Fruit fly (Drosophila melanogaster) whole organism, embryonic: ENCODE data around the gene CG13949.
A peak's percentile ranks its signal among the peaks of the same experiment; 100 is the strongest.

Experiments
- ATbp ChIP-seq: fragments of 200-800 bp; sonication (Bioruptor generic); optimal IDR thresholded peaks from 2 replicates; lab custom pipeline; 2017; ENCODE audit warnings: missing biosample characterization, mild to moderate bottlenecking, missing genetic modification characterization, missing genetic modification reagents
- Bgb ChIP-seq: fragments of 200-800 bp; sonication (Bioruptor generic); IDR thresholded peaks from 2 replicates; pipeline ENCODE4 v1.3.6; 2022; ENCODE audit warnings: missing biosample characterization, missing genetic modification characterization; ENCODE audit not compliant: partially characterized antibody
- CG10147 ChIP-seq: fragments of 200-800 bp; sonication (Bioruptor generic); optimal IDR thresholded peaks from 2 replicates; lab custom pipeline; 2019; ENCODE audit warnings: missing biosample characterization, mild to moderate bottlenecking, missing genetic modification characterization, moderate library complexity
- CG10959 ChIP-seq: fragments of 200-800 bp; sonication (Bioruptor generic); IDR thresholded peaks from 2 replicates; pipeline ENCODE4 v1.3.6; 2022; ENCODE audit warnings: missing biosample characterization, missing genetic modification characterization
- CG12104 ChIP-seq: fragments of 200-800 bp; sonication (Bioruptor generic); optimal IDR thresholded peaks from 3 replicates; lab custom pipeline; 2016; ENCODE audit warnings: missing biosample characterization, missing genetic modification characterization
- CG12744 ChIP-seq: fragments of 200-800 bp; sonication (Bioruptor generic); optimal IDR thresholded peaks from 2 replicates; lab custom pipeline; 2016; ENCODE audit warnings: missing biosample characterization, missing genetic modification characterization
- CG13624 ChIP-seq: fragments of 200-800 bp; sonication (Bioruptor generic); optimal IDR thresholded peaks from 2 replicates; lab custom pipeline; 2016; ENCODE audit warnings: missing biosample characterization, missing genetic modification characterization
- CG14014 ChIP-seq: fragments of 200-800 bp; sonication (Bioruptor generic); IDR thresholded peaks from 2 replicates; pipeline ENCODE4 v1.3.6; 2022; ENCODE audit warnings: missing biosample characterization, missing genetic modification characterization
- CG15514 ChIP-seq: fragments of 200-800 bp; sonication (Bioruptor generic); optimal IDR thresholded peaks from 3 replicates; lab custom pipeline; 2017; ENCODE audit warnings: missing biosample characterization, missing genetic modification characterization, mild to moderate bottlenecking, moderate library complexity, missing genetic modification reagents
- CG15601 ChIP-seq: fragments of 200-800 bp; sonication (Bioruptor generic); optimal IDR thresholded peaks from 3 replicates; lab custom pipeline; 2019; ENCODE audit warnings: missing biosample characterization, mild to moderate bottlenecking, missing genetic modification characterization, moderate library complexity
- CG17568 ChIP-seq: fragments of 200-800 bp; sonication (Bioruptor generic); optimal IDR thresholded peaks from 2 replicates; lab custom pipeline; 2018; ENCODE audit warnings: missing biosample characterization, mild to moderate bottlenecking, missing genetic modification characterization, moderate library complexity
- CG2120 ChIP-seq: fragments of 200-800 bp; sonication (Bioruptor generic); optimal IDR thresholded peaks from 3 replicates; lab custom pipeline; 2016; ENCODE audit warnings: missing biosample characterization, missing genetic modification characterization
- CG2678 ChIP-seq: fragments of 200-800 bp; sonication (Bioruptor generic); optimal IDR thresholded peaks from 3 replicates; lab custom pipeline; 2019; ENCODE audit warnings: missing biosample characterization, mild to moderate bottlenecking, missing genetic modification characterization, moderate library complexity
- CG32772 ChIP-seq: fragments of 200-800 bp; sonication (Bioruptor generic); IDR thresholded peaks from 2 replicates; pipeline ENCODE4 v1.3.6; 2022; ENCODE audit warnings: missing biosample characterization, missing genetic modification characterization
- CG3407 ChIP-seq: fragments of 200-800 bp; sonication (Bioruptor generic); optimal IDR thresholded peaks from 2 replicates; lab custom pipeline; 2018; ENCODE audit warnings: missing biosample characterization, mild to moderate bottlenecking, missing genetic modification characterization
- CG34376 ChIP-seq: fragments of 200-800 bp; sonication (Bioruptor generic); optimal IDR thresholded peaks from 2 replicates; lab custom pipeline; 2018; ENCODE audit warnings: missing biosample characterization, mild to moderate bottlenecking, missing genetic modification characterization
- CG42726 ChIP-seq: fragments of 200-800 bp; sonication (Bioruptor generic); IDR thresholded peaks from 2 replicates; pipeline ENCODE4 v1.3.6; 2022; ENCODE audit warnings: missing biosample characterization, missing genetic modification characterization; ENCODE audit not compliant: partially characterized antibody
- CG5180 ChIP-seq: fragments of 200-800 bp; sonication (Bioruptor generic); optimal IDR thresholded peaks from 3 replicates; lab custom pipeline; 2017; ENCODE audit warnings: missing biosample characterization, missing genetic modification characterization, mild to moderate bottlenecking, moderate library complexity, missing genetic modification reagents
- CG7928 ChIP-seq: fragments of 200-800 bp; sonication (Bioruptor generic); optimal IDR thresholded peaks from 2 replicates; lab custom pipeline; 2017; ENCODE audit warnings: missing biosample characterization, mild to moderate bottlenecking, missing genetic modification characterization
- CG8924 ChIP-seq: fragments of 200-800 bp; optimal IDR thresholded peaks from 3 replicates; lab custom pipeline; 2019; ENCODE audit warnings: missing biosample characterization, mild to moderate bottlenecking, missing genetic modification characterization, moderate library complexity
- CG9876 ChIP-seq: fragments of 200-800 bp; sonication (Bioruptor generic); optimal IDR thresholded peaks from 2 replicates; lab custom pipeline; 2016; ENCODE audit warnings: missing biosample characterization, missing genetic modification characterization
- CG9932 ChIP-seq: fragments of 200-800 bp; sonication (Bioruptor generic); IDR thresholded peaks from 2 replicates; pipeline ENCODE4 v1.3.6; 2022; ENCODE audit warnings: missing biosample characterization, missing genetic modification characterization
- CHES-1-like ChIP-seq: fragments of 200-800 bp; sonication (Bioruptor generic); optimal IDR thresholded peaks from 2 replicates; lab custom pipeline; 2016; ENCODE audit warnings: missing biosample characterization, missing genetic modification characterization
- CTCF ChIP-seq: fragments of 200-800 bp; sonication (Bioruptor generic); optimal IDR thresholded peaks from 2 replicates; lab custom pipeline; 2017; ENCODE audit warnings: missing biosample characterization, mild to moderate bottlenecking, missing genetic modification characterization, moderate library complexity
- CkIIα-i1 ChIP-seq: fragments of 200-800 bp; sonication (Bioruptor generic); IDR thresholded peaks from 2 replicates; pipeline ENCODE4 v1.3.6; 2022; ENCODE audit warnings: missing biosample characterization, missing genetic modification characterization
- D19B ChIP-seq: fragments of 200-800 bp; sonication (Bioruptor generic); optimal IDR thresholded peaks from 2 replicates; lab custom pipeline; 2017; ENCODE audit warnings: missing biosample characterization, mild to moderate bottlenecking, missing genetic modification characterization
- Drgx ChIP-seq: fragments of 200-800 bp; sonication (Bioruptor generic); IDR thresholded peaks from 2 replicates; pipeline ENCODE4 v1.3.6; 2022; ENCODE audit warnings: missing biosample characterization, missing genetic modification characterization
- E2f1 ChIP-seq: fragments of 200-800 bp; sonication (Bioruptor generic); IDR thresholded peaks from 2 replicates; pipeline ENCODE4 v1.3.6; 2022; ENCODE audit warnings: missing biosample characterization, missing genetic modification characterization
- HmgZ ChIP-seq: fragments of 200-800 bp; sonication (Bioruptor generic); optimal IDR thresholded peaks from 2 replicates; lab custom pipeline; 2018; ENCODE audit warnings: missing biosample characterization, mild to moderate bottlenecking, missing genetic modification characterization
- Hsf ChIP-seq: fragments of 200-800 bp; sonication (Bioruptor generic); optimal IDR thresholded peaks from 3 replicates; lab custom pipeline; 2016; ENCODE audit warnings: missing biosample characterization, missing genetic modification characterization
- Mad ChIP-seq: fragments of 200-800 bp; sonication (Bioruptor generic); optimal IDR thresholded peaks from 2 replicates; lab custom pipeline; 2016; ENCODE audit warnings: missing biosample characterization, missing genetic modification characterization
- Side ChIP-seq: fragments of 200-800 bp; sonication (Bioruptor generic); optimal IDR thresholded peaks from 2 replicates; lab custom pipeline; 2016; ENCODE audit warnings: missing biosample characterization, missing genetic modification characterization
- Vsx1 ChIP-seq: fragments of 200-800 bp; sonication (Bioruptor generic); optimal IDR thresholded peaks from 2 replicates; lab custom pipeline; 2017; ENCODE audit warnings: missing biosample characterization, mild to moderate bottlenecking, missing genetic modification characterization, missing genetic modification reagents
- aop ChIP-seq: fragments of 200-800 bp; sonication (Bioruptor generic); IDR thresholded peaks from 2 replicates; pipeline ENCODE4 v1.3.6; 2022; ENCODE audit warnings: missing biosample characterization, missing genetic modification characterization
- ci ChIP-seq: fragments of 200-800 bp; sonication (Bioruptor generic); IDR thresholded peaks from 3 replicates; pipeline ENCODE4 v1.3.6; 2022; ENCODE audit warnings: missing biosample characterization, missing genetic modification characterization
- corto ChIP-seq: fragments of 200-800 bp; sonication (Bioruptor generic); optimal IDR thresholded peaks from 2 replicates; lab custom pipeline; 2016; ENCODE audit warnings: missing biosample characterization, mild to moderate bottlenecking, missing genetic modification characterization, moderate library complexity
- esg ChIP-seq: fragments of 200-800 bp; sonication (Bioruptor generic); conservative IDR thresholded peaks from 2 replicates; pipeline ENCODE4 v1.3.6; 2022; ENCODE audit warnings: missing biosample characterization, missing genetic modification characterization
- gt ChIP-seq: fragments of 200-800 bp; sonication (Bioruptor generic); IDR thresholded peaks from 2 replicates; pipeline ENCODE4 v1.3.6; 2022; ENCODE audit warnings: missing biosample characterization, missing genetic modification characterization
- hbn ChIP-seq: fragments of 200-800 bp; sonication (Bioruptor generic); IDR thresholded peaks from 2 replicates; pipeline ENCODE4 v1.3.6; 2022; ENCODE audit warnings: missing biosample characterization, missing genetic modification characterization; ENCODE audit not compliant: partially characterized antibody
- knrl ChIP-seq: fragments of 200-800 bp; sonication (Bioruptor generic); IDR thresholded peaks from 3 replicates; pipeline ENCODE4 v1.3.6; 2022; ENCODE audit warnings: missing biosample characterization, missing genetic modification characterization; ENCODE audit not compliant: partially characterized antibody
- maf-S ChIP-seq: fragments of 200-800 bp; sonication (Bioruptor generic); optimal IDR thresholded peaks from 2 replicates; lab custom pipeline; 2016; ENCODE audit warnings: missing biosample characterization, missing genetic modification characterization
- nerfin-2 ChIP-seq: fragments of 200-800 bp; sonication (Bioruptor generic); IDR thresholded peaks from 2 replicates; pipeline ENCODE4 v1.3.6; 2022; ENCODE audit warnings: missing biosample characterization, missing genetic modification characterization; ENCODE audit not compliant: partially characterized antibody
- oc ChIP-seq: fragments of 200-800 bp; sonication (Bioruptor generic); optimal IDR thresholded peaks from 2 replicates; lab custom pipeline; 2018; ENCODE audit warnings: missing biosample characterization, mild to moderate bottlenecking, missing genetic modification characterization, moderate library complexity
- prd ChIP-seq, 3 experiments: fragments of >200 bp in 2 of 3; fragments of 200-800 bp in 1 of 3; sonication (Bioruptor generic) in 1 of 3; optimal IDR thresholded peaks in 2 of 3; IDR thresholded peaks in 1 of 3; 2 replicates in 2 of 3; 3 replicates in 1 of 3; pipeline versions ENCODE4 v1.3.6 to Lab custom; 2017 to 2022; ENCODE audit warnings: missing biosample characterization in 1 of 3, missing genetic modification characterization in 1 of 3
- salm ChIP-seq: fragments of 200-800 bp; sonication (Bioruptor generic); optimal IDR thresholded peaks from 2 replicates; lab custom pipeline; 2018; ENCODE audit warnings: missing biosample characterization, mild to moderate bottlenecking, missing genetic modification characterization
- sqz ChIP-seq: fragments of 200-800 bp; sonication (Bioruptor generic); optimal IDR thresholded peaks from 3 replicates; lab custom pipeline; 2018; ENCODE audit warnings: missing biosample characterization, mild to moderate bottlenecking, missing genetic modification characterization
- tna ChIP-seq: fragments of 200-800 bp; sonication (Bioruptor generic); IDR thresholded peaks from 2 replicates; pipeline ENCODE4 v1.3.6; 2022; ENCODE audit warnings: missing biosample characterization, missing genetic modification characterization; ENCODE audit not compliant: partially characterized antibody
- trh ChIP-seq: fragments of 200-800 bp; sonication (Bioruptor generic); optimal IDR thresholded peaks from 2 replicates; lab custom pipeline; 2016; ENCODE audit warnings: missing biosample characterization, missing genetic modification characterization
- tup ChIP-seq: fragments of 200-800 bp; sonication (Bioruptor generic); optimal IDR thresholded peaks from 2 replicates; lab custom pipeline; 2016; ENCODE audit warnings: missing biosample characterization, mild to moderate bottlenecking, missing genetic modification characterization, moderate library complexity
- yki ChIP-seq: fragments of >200 bp; optimal IDR thresholded peaks from 3 replicates; lab custom pipeline; 2018
- z ChIP-seq: fragments of 200-800 bp; sonication (Bioruptor generic); IDR thresholded peaks from 3 replicates; pipeline ENCODE4 v1.3.6; 2022; ENCODE audit warnings: missing biosample characterization, missing genetic modification characterization

CG13949 gene

DNA sequence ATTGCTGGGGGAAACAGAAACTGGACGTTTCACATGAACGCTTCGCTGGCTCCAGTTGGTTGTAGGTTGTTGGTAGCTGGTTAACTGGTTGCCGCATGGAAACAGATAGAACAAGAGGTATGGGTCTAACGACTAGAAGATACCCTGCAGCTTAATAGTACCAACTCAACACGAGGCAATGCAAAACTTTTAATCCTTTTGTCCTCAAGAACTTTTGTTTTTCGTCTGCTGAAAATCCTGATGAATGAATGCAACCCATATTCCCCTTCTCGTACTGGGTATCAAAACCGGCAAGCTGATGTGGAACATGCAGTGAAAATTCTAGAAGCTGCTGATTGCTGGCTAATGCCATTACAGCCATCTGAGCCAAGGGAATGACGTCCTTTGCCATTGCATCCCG lies 17.1 kb upstream of the CG13949 start (continued):
- TF ChIP-seq Drgx (GFP tag; lab: Robert Waterston, UW) (peak; percentile 89), ATbp (GFP tag; lab: Kevin White, UChicago) (peak; percentile 38), corto (GFP tag; lab: Kevin White, UChicago) (no peak), trh (GFP tag; lab: Kevin White, UChicago) (no peak), prd (optimal IDR thresholded peaks at IDR 0.05; lab: Kevin White, UChicago) (no peak), prd (GFP tag; IDR thresholded peaks at IDR 0.05; lab: Robert Waterston, UW) (peak; percentile 29; the same call in 1 of the 3 replicates), Hsf (GFP tag; lab: Kevin White, UChicago) (peak; percentile 65), CG5180 (GFP tag; lab: Kevin White, UChicago) (no peak), salm (no peak), D19B (GFP tag; lab: Kevin White, UChicago) (peak; percentile 41), E2f1 (GFP tag; lab: Robert Waterston, UW) (no peak), CG9876 (GFP tag; lab: Kevin White, UChicago) (peak; percentile 54), CG17568 (GFP tag; lab: Kevin White, UChicago) (no peak), CG3407 (GFP tag; lab: Kevin White, UChicago) (peak; percentile 14), CG10959 (GFP tag; lab: Robert Waterston, UW) (no peak), CG15601 (tag; lab: Kevin White, UChicago) (no peak), hbn (no peak), CG12744 (GFP tag; lab: Kevin White, UChicago) (no peak), HmgZ (tag; lab: Kevin White, UChicago) (no peak), CG14014 (GFP tag; lab: Robert Waterston, UW) (peak; percentile 30; the same call in 1 of the 2 replicates), tup (GFP tag; lab: Kevin White, UChicago) (peak; percentile 30), CHES-1-like (GFP tag; lab: Kevin White, UChicago) (peak; percentile 3), Vsx1 (GFP tag; lab: Kevin White, UChicago) (no peak), nerfin-2 (GFP tag; lab: Robert Waterston, UW) (no peak), yki (lab: Kevin White, UChicago) (no peak), gt (GFP tag; lab: Robert Waterston, UW) (no peak), CG10147 (GFP tag; lab: Kevin White, UChicago) (no peak), CG7928 (no peak), CG2678 (tag; lab: Kevin White, UChicago) (no peak), oc (tag; lab: Kevin White, UChicago) (no peak), Mad (GFP tag; lab: Kevin White, UChicago) (no peak), Side (GFP tag; lab: Kevin White, UChicago) (no peak), aop (GFP tag; lab: Robert Waterston, UW) (no peak), z (GFP tag; lab: Robert Waterston, UW) (no peak), knrl (GFP tag; lab: Robert Waterston, UW) (no peak), tna (no peak), esg (GFP tag; lab: Robert Waterston, UW) (peak; percentile 26; the same call in 1 of the 2 replicates), CG12104 (GFP tag; lab: Kevin White, UChicago) (no peak), CG8924 (tag; lab: Kevin White, UChicago) (peak; percentile 37), maf-S (GFP tag; lab: Kevin White, UChicago) (no peak), CG42726 (GFP tag; lab: Robert Waterston, UW) (no peak), CTCF (no peak), sqz (GFP tag; lab: Kevin White, UChicago) (no peak), CkIIα-i1 (GFP tag; lab: Robert Waterston, UW) (no peak), Bgb (GFP tag; lab: Robert Waterston, UW) (no peak), CG32772 (0 out of 2 replicates have a peak, but pooled peaks have one; percentile 9), CG13624 (GFP tag; lab: Kevin White, UChicago) (no peak), ci (GFP tag; lab: Robert Waterston, UW) (peak; percentile 87), CG34376 (GFP tag; lab: Kevin White, UChicago) (no peak), CG15514 (no peak), CG2120 (peak; percentile 59), CG9932 (GFP tag; lab: Robert Waterston, UW) (peak; percentile 48)
